Worm (Caenorhabditis elegans): ENCODE measurements around the gene F42A9.9.

DNA sequence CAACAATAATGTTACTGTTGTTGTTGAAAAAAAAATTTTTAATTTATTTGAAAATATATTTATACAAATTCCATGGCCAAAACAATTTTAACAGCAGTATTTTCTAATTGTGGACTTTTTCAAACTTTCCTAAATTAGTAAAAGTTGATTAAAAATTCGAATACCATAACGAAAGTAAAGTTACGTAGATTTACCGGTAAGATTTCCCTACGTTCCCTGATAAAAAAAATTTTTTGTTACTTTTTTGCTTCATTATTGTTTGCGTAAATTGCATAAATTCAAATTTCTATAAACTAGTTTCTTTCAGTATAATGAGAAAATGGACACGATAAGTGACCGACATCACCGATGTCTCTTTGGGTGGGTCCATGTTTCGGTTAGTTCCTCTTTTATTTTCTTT, 29.7 kb downstream of the F42A9.9 start, which contains the start of gene F42A9.6:
- no peak for TF ChIP-seq hmg-4 (GFP tag; optimal IDR thresholded peaks at IDR 0.05)
- TF ChIP-seq sea-1 (GFP tag; conservative IDR thresholded peaks at IDR 0.05), result no peak
- TF ChIP-seq ama-1 (optimal IDR thresholded peaks at IDR 0.05), result no peak
- TF ChIP-seq ceh-36 (tag; optimal IDR thresholded peaks at IDR 0.05), result no peak
- no peak for TF ChIP-seq pes-1 (GFP tag; IDR thresholded peaks at IDR 0.05)
- no peak for TF ChIP-seq ets-7 (tag; optimal IDR thresholded peaks at IDR 0.05)
- no peak for TF ChIP-seq B0310.2 (tag; optimal IDR thresholded peaks at IDR 0.05)
- TF ChIP-seq hnd-1 (tag; optimal IDR thresholded peaks at IDR 0.05), result no peak
- TF ChIP-seq aly-1 (tag; optimal IDR thresholded peaks at IDR 0.05), result no peak
- no peak for TF ChIP-seq flt-1 (GFP tag; IDR thresholded peaks at IDR 0.05)
- TF ChIP-seq ceh-13 (GFP tag; optimal IDR thresholded peaks at IDR 0.05), result no peak
- no peak for TF ChIP-seq scrt-1 (GFP tag; IDR thresholded peaks at IDR 0.05)
- TF ChIP-seq hmbx-1 (tag; optimal IDR thresholded peaks at IDR 0.05), result no peak
- TF ChIP-seq tbx-37 (GFP tag; conservative IDR thresholded peaks at IDR 0.05), result no peak
